Worm (Caenorhabditis elegans): ENCODE measurements around the gene fbxb-108.

- TF ChIP-seq hmbx-1 (tag; optimal IDR thresholded peaks at IDR 0.05) (no peak), aly-1 (tag; optimal IDR thresholded peaks at IDR 0.05) (no peak), scrt-1 (GFP tag; IDR thresholded peaks at IDR 0.05) (no peak), ama-1 (optimal IDR thresholded peaks at IDR 0.05) (no peak), sea-1 (GFP tag; conservative IDR thresholded peaks at IDR 0.05) (no peak), tra-4 (tag; optimal IDR thresholded peaks at IDR 0.05) (no peak), tbx-11 (GFP tag; IDR thresholded peaks at IDR 0.05) (no peak), ceh-36 (tag; optimal IDR thresholded peaks at IDR 0.05) (no peak), B0310.2 (tag; optimal IDR thresholded peaks at IDR 0.05) (no peak)
Measured at ce11 chrII:2764664-2765063, at the start of gene fbxb-108.
